Fruit fly (Drosophila melanogaster): ENCODE data around the gene CG1368.

DNA sequence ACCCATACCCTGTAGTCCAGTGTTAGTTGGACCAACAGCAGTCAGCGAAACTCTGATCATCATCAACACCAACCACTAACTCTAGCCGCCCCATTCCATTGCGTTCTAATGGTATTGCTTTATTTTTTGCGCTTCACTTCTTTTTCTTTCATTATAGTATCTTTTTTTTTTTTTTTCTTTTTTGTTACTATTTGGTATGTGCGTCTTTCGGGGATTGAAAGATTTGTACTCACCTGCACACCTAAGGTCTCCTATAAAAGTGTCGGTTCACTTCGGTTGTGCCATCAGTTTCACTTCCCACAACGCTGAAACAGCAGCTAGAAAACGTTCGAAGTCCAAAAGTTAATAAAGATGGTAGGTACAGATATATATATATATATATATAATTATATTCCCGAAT, 14.7 kb downstream of the CG1368 start, which contains the start of gene CG11585:
- TF ChIP-seq cic (GFP tag; optimal IDR thresholded peaks at IDR 0.05): no peak
- no peak for TF ChIP-seq Crg-1 (GFP tag; optimal IDR thresholded peaks at IDR 0.05)
- TF ChIP-seq CG12768 (GFP tag; optimal IDR thresholded peaks at IDR 0.05): no peak
- no peak for TF ChIP-seq CG5204 (GFP tag; optimal IDR thresholded peaks at IDR 0.05)
- TF ChIP-seq pad (GFP tag; optimal IDR thresholded peaks at IDR 0.05): no peak
- no peak for TF ChIP-seq CG7101 (tag; optimal IDR thresholded peaks at IDR 0.05)
- no peak for TF ChIP-seq Mnt (GFP tag; optimal IDR thresholded peaks at IDR 0.05)
- no peak for TF ChIP-seq CG14711 (tag; optimal IDR thresholded peaks at IDR 0.05)
- no peak for TF ChIP-seq CG33017 (tag; optimal IDR thresholded peaks at IDR 0.05)
- TF ChIP-seq toe (GFP tag; optimal IDR thresholded peaks at IDR 0.05): no peak
- no peak for TF ChIP-seq CG11617 (GFP tag; optimal IDR thresholded peaks at IDR 0.05)
- TF ChIP-seq tj (GFP tag; optimal IDR thresholded peaks at IDR 0.05): no peak
- no peak for TF ChIP-seq kay (GFP tag; ENCODE audit: borderline replicate concordance)
- no peak for TF ChIP-seq CG7045 (GFP tag; optimal IDR thresholded peaks at IDR 0.05)
